Worm (Caenorhabditis elegans) whole organism, L4 larva: ENCODE measurements around the gene ZK1307.4.

ENCODE experiments used
- F10B5.3 ChIP-seq: sonication (generic microtip); optimal IDR thresholded peaks from 2 replicates; lab custom pipeline; 2016; ENCODE audit warnings: mild to moderate bottlenecking, missing genetic modification characterization, missing compliant biosample characterization
- F44E2.7 ChIP-seq: fragments of 200-800 bp; sonication (Bioruptor generic); IDR thresholded peaks from 2 replicates; pipeline ENCODE4 v2.1.2; 2022; ENCODE audit warnings: missing genetic modification characterization, missing compliant biosample characterization
- F49E8.2 ChIP-seq: sonication (generic microtip); optimal IDR thresholded peaks from 2 replicates; lab custom pipeline; 2016; ENCODE audit warnings: missing compliant biosample characterization, mild to moderate bottlenecking, missing genetic modification characterization, borderline replicate concordance
- T26A8.4 ChIP-seq: fragments of 200-800 bp; sonication (Bioruptor generic); IDR thresholded peaks from 2 replicates; pipeline ENCODE4 v1.3.6; 2022; ENCODE audit warnings: missing genetic modification characterization, missing compliant biosample characterization
- Y48G9A.11 ChIP-seq: fragments of 200-800 bp; sonication (Bioruptor generic); IDR thresholded peaks from 2 replicates; pipeline ENCODE4 v1.3.6; 2022; ENCODE audit warnings: missing genetic modification reagents, missing genetic modification characterization, missing compliant biosample characterization
- Y5F2A.4 ChIP-seq: fragments of 200-800 bp; sonication (Bioruptor generic); optimal IDR thresholded peaks from 2 replicates; lab custom pipeline; 2018; ENCODE audit warnings: mild to moderate bottlenecking, missing genetic modification characterization, missing compliant biosample characterization
- Y75B8A.6 ChIP-seq: fragments of 200-800 bp; sonication (Bioruptor generic); IDR thresholded peaks from 2 replicates; pipeline ENCODE4 v1.3.6; 2022; ENCODE audit warnings: missing genetic modification reagents, missing genetic modification characterization, missing compliant biosample characterization
- aha-1 ChIP-seq: fragments of 150-350 bp; peaks from one replicate; lab custom pipeline; 2014; ENCODE audit warnings: missing biosample characterization, missing genetic modification characterization
- ceh-32 ChIP-seq: sonication (generic microtip); optimal IDR thresholded peaks from 2 replicates; lab custom pipeline; 2016; ENCODE audit warnings: mild to moderate bottlenecking, missing genetic modification characterization, missing compliant biosample characterization; ENCODE audit not compliant: poor library complexity
- ceh-44 ChIP-seq: fragments of 200-800 bp; sonication (Bioruptor generic); IDR thresholded peaks from 2 replicates; pipeline ENCODE4 v1.3.6; 2022; ENCODE audit warnings: missing genetic modification reagents, missing genetic modification characterization, missing compliant biosample characterization
- ceh-62 ChIP-seq: sonication (generic microtip); optimal IDR thresholded peaks from 2 replicates; lab custom pipeline; 2017; ENCODE audit warnings: missing biosample characterization, missing genetic modification characterization
- ces-1 ChIP-seq: fragments of 150-350 bp; sonication (generic microtip); optimal IDR thresholded peaks from 4 replicates; lab custom pipeline; 2014; ENCODE audit warnings: missing biosample characterization, missing genetic modification reagents, missing genetic modification characterization
- daf-16 ChIP-seq, 3 experiments: sonication (generic microtip); optimal IDR thresholded peaks; 2 replicates each; lab custom pipeline; 2016 to 2017; ENCODE audit warnings: missing genetic modification characterization in 3 of 3, missing genetic modification reagents in 3 of 3, mild to moderate bottlenecking in 2 of 3, missing compliant biosample characterization in 2 of 3, missing biosample characterization in 1 of 3, moderate library complexity in 1 of 3
- daf-8 ChIP-seq: fragments of 200-800 bp; sonication (Bioruptor generic); IDR thresholded peaks from 2 replicates; pipeline ENCODE4 v1.3.6; 2022; ENCODE audit warnings: missing genetic modification characterization, missing compliant biosample characterization
- dmd-6 ChIP-seq: fragments of 200-800 bp; sonication (Bioruptor generic); IDR thresholded peaks from 2 replicates; pipeline ENCODE4 v1.3.6; 2022; ENCODE audit warnings: missing genetic modification reagents, missing genetic modification characterization, missing compliant biosample characterization
- dmd-8 ChIP-seq: fragments of 200-800 bp; sonication (Bioruptor generic); IDR thresholded peaks from 2 replicates; pipeline ENCODE4 v1.3.6; 2022; ENCODE audit warnings: missing genetic modification characterization, missing compliant biosample characterization
- dmd-9 ChIP-seq: fragments of 200-800 bp; sonication (Bioruptor generic); IDR thresholded peaks from 2 replicates; pipeline ENCODE4 v1.3.6; 2022; ENCODE audit warnings: missing genetic modification reagents, missing genetic modification characterization, missing compliant biosample characterization
- dve-1 ChIP-seq: sonication (generic microtip); optimal IDR thresholded peaks from 2 replicates; lab custom pipeline; 2017; ENCODE audit warnings: antibody characterized with exemption, mild to moderate bottlenecking, missing genetic modification characterization, missing compliant biosample characterization; ENCODE audit not compliant: insufficient read depth
- egl-27 ChIP-seq: sonication (generic microtip); optimal IDR thresholded peaks from 3 replicates; lab custom pipeline; 2017; ENCODE audit warnings: missing biosample characterization, missing genetic modification reagents, missing genetic modification characterization
- fos-1 ChIP-seq: fragments of 150-350 bp; optimal IDR thresholded peaks from 2 replicates; lab custom pipeline; 2014; ENCODE audit warnings: missing biosample characterization, missing genetic modification characterization
- hlh-11 ChIP-seq: fragments of 200-800 bp; sonication (Bioruptor generic); optimal IDR thresholded peaks from 2 replicates; lab custom pipeline; 2018; ENCODE audit warnings: mild to moderate bottlenecking, missing genetic modification characterization, missing compliant biosample characterization
- jun-1 ChIP-seq: fragments of 150-350 bp; optimal IDR thresholded peaks from 2 replicates; lab custom pipeline; 2014; ENCODE audit warnings: missing biosample characterization, missing genetic modification reagents, missing genetic modification characterization
- lim-7 ChIP-seq: fragments of 200-800 bp; sonication (Bioruptor generic); IDR thresholded peaks from 2 replicates; pipeline ENCODE4 v1.3.6; 2022; ENCODE audit warnings: missing genetic modification characterization, missing compliant biosample characterization
- lin-15B ChIP-seq: fragments of 150-350 bp; sonication (generic microtip); optimal IDR thresholded peaks from 3 replicates; lab custom pipeline; 2014; ENCODE audit warnings: missing biosample characterization, missing genetic modification characterization
- lin-39 ChIP-seq: fragments of 150-350 bp; optimal IDR thresholded peaks from 2 replicates; lab custom pipeline; 2014; ENCODE audit warnings: missing biosample characterization, missing genetic modification reagents, missing genetic modification characterization
- madf-9 ChIP-seq: fragments of 200-800 bp; sonication (Bioruptor generic); conservative IDR thresholded peaks from 2 replicates; pipeline ENCODE4 v1.3.6; 2022; ENCODE audit warnings: missing genetic modification reagents, missing genetic modification characterization, missing compliant biosample characterization
- mdl-1 ChIP-seq, 2 experiments: fragments of 150-350 bp in 1 of 2; sonication (generic microtip) in 1 of 2; optimal IDR thresholded peaks; 2 replicates each; lab custom pipeline; 2014 to 2017; ENCODE audit warnings: missing biosample characterization in 2 of 2, missing genetic modification characterization in 2 of 2
- mxl-3 ChIP-seq: fragments of 200-800 bp; sonication (Bioruptor generic); optimal IDR thresholded peaks from 2 replicates; lab custom pipeline; 2018; ENCODE audit warnings: mild to moderate bottlenecking, missing genetic modification characterization, missing compliant biosample characterization
- nhr-102 ChIP-seq: sonication (generic microtip); optimal IDR thresholded peaks from 2 replicates; lab custom pipeline; 2016; ENCODE audit warnings: mild to moderate bottlenecking, missing genetic modification characterization, moderate library complexity, missing compliant biosample characterization
- nhr-237 ChIP-seq: sonication (generic microtip); optimal IDR thresholded peaks from 2 replicates; lab custom pipeline; 2017; ENCODE audit warnings: missing biosample characterization, missing genetic modification characterization
- nhr-28 ChIP-seq: fragments of 150-350 bp; optimal IDR thresholded peaks from 2 replicates; lab custom pipeline; 2014; ENCODE audit warnings: missing biosample characterization, missing genetic modification characterization
- nhr-41 ChIP-seq: fragments of 200-800 bp; sonication (Bioruptor generic); IDR thresholded peaks from 2 replicates; pipeline ENCODE4 v1.3.6; 2022; ENCODE audit warnings: missing genetic modification reagents, missing genetic modification characterization, missing compliant biosample characterization
- nhr-48 ChIP-seq: sonication (generic microtip); optimal IDR thresholded peaks from 2 replicates; lab custom pipeline; 2016; ENCODE audit warnings: mild to moderate bottlenecking, missing genetic modification characterization, missing compliant biosample characterization
- pqm-1 ChIP-seq: sonication (generic microtip); optimal IDR thresholded peaks from 2 replicates; lab custom pipeline; 2017; ENCODE audit warnings: missing biosample characterization, missing genetic modification characterization
- snpc-1.2 ChIP-seq: fragments of 200-800 bp; sonication (Bioruptor generic); IDR thresholded peaks from 2 replicates; pipeline ENCODE4 v1.3.6; 2022; ENCODE audit warnings: missing genetic modification reagents, missing genetic modification characterization, missing compliant biosample characterization
- snpc-4 ChIP-seq: fragments of 150-350 bp; optimal IDR thresholded peaks from 2 replicates; lab custom pipeline; 2014; ENCODE audit warnings: missing biosample characterization, missing genetic modification characterization
- spr-3 ChIP-seq: fragments of 200-800 bp; sonication (Bioruptor generic); optimal IDR thresholded peaks from 2 replicates; lab custom pipeline; 2018; ENCODE audit warnings: mild to moderate bottlenecking, missing genetic modification characterization, missing compliant biosample characterization
- unc-62 ChIP-seq, 3 experiments: fragments of 150-350 bp in 1 of 3; sonication (generic microtip); optimal IDR thresholded peaks in 2 of 3; peaks in 1 of 3; 1 replicate in 1 of 3; 2 replicates in 2 of 3; lab custom pipeline; 2014 to 2017; ENCODE audit warnings: missing biosample characterization in 3 of 3, missing genetic modification characterization in 3 of 3, missing genetic modification reagents in 3 of 3, missing genotype in 1 of 3
- vab-7 ChIP-seq: fragments of 200-800 bp; sonication (Bioruptor generic); IDR thresholded peaks from 2 replicates; pipeline ENCODE4 v1.3.6; 2022; ENCODE audit warnings: missing genetic modification reagents, missing genetic modification characterization, missing compliant biosample characterization
- zip-11 ChIP-seq: fragments of 200-800 bp; sonication (Bioruptor generic); IDR thresholded peaks from 2 replicates; pipeline ENCODE4 v1.3.6; 2022; ENCODE audit warnings: missing genetic modification characterization, missing compliant biosample characterization

The ZK1307.4 gene

ce11 chrII:9646122-9646555 is 5.5 kb downstream of the ZK1307.4 start (continued):
- TF ChIP-seq Y5F2A.4 (GFP tag; lab: Kevin White, UChicago) (no peak), snpc-4 (tag; lab: Kevin White, UChicago) (no peak), vab-7 (GFP tag; lab: Robert Waterston, UW) (no peak), F49E8.2 (no peak), nhr-48 (tag; lab: Kevin White, UChicago) (peak; percentile 36), dmd-9 (no peak), fos-1 (tag; lab: Kevin White, UChicago) (no peak), daf-8 (GFP tag; lab: Robert Waterston, UW) (no peak), Y48G9A.11 (no peak), mdl-1 (tag; optimal IDR thresholded peaks at IDR 0.05; lab: Kevin White, UChicago) (peak in 1 of 2 experiments; percentile 74)

DNA sequence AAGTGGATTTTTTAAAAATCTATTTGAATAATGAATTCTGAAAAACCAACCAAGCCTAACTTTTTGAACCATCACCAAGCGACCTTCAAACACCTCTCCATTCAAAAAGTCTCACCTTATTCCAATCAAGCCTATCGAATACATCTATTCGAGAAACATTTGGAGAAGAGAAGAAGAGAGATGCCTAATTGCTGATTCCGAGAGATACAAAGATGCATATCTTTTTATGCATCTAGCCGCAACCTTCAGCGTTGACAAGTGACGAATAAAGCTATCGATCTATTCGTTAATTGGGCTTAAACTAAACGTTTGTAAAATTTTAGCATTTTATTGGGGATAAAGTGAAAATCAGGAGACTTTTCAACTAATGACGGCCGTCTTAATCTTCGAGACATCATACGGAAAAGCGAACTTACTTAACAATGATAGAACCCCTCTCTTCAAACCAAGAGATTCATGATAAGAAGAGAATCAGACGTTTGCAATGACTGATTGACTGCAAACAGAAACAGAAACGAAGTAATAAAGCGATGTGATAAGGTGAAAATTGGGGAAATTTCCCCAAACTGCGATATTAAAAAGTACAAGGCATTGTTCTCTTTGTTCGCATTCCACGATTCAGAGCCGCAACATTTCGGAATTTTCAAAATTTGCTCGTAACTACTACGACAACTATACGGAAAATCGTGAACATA is 6.5 kb downstream of the ZK1307.4 start:
- no peak for TF ChIP-seq lim-7 (GFP tag; lab: Robert Waterston, UW)
- no peak for TF ChIP-seq daf-16 (GFP tag; optimal IDR thresholded peaks at IDR 0.05; lab: Kevin White, UChicago)
- peak; percentile 8 for TF ChIP-seq daf-16 (tag; optimal IDR thresholded peaks at IDR 0.05; lab: Kevin White, UChicago)
- no peak for TF ChIP-seq spr-3 (GFP tag; lab: Kevin White, UChicago)
- TF ChIP-seq dmd-8 (GFP tag; lab: Robert Waterston, UW), result no peak
- peak in 1 of 2 experiments; percentile 70 for TF ChIP-seq unc-62 (GFP tag; optimal IDR thresholded peaks at IDR 0.05 in 1 of 2; lab: Kevin White, UChicago)
- no peak for TF ChIP-seq unc-62 (tag; optimal IDR thresholded peaks at IDR 0.05; lab: Kevin White, UChicago)
- peak; percentile 50 for TF ChIP-seq aha-1
- TF ChIP-seq lin-15B (tag; lab: Kevin White, UChicago), result no peak
- TF ChIP-seq ces-1 (GFP tag; lab: Kevin White, UChicago), result no peak
- no peak for TF ChIP-seq nhr-41 (GFP tag; lab: Robert Waterston, UW)
- peak; percentile 52 for TF ChIP-seq dmd-6 (GFP tag; lab: Robert Waterston, UW)
- peak; percentile 51 for TF ChIP-seq dve-1 (tag; lab: Kevin White, UChicago)
- peak; percentile 85 for TF ChIP-seq pqm-1
- TF ChIP-seq nhr-28 (tag; lab: Kevin White, UChicago), result peak; percentile 77
- TF ChIP-seq snpc-1.2, result no peak
- TF ChIP-seq ceh-62 (tag; lab: Kevin White, UChicago), result no peak
- no peak for TF ChIP-seq F10B5.3 (tag; lab: Kevin White, UChicago)
- TF ChIP-seq egl-27 (tag; lab: Kevin White, UChicago), result no peak
- TF ChIP-seq ceh-32 (tag; lab: Kevin White, UChicago), result no peak
- TF ChIP-seq hlh-11, result peak; percentile 32
- TF ChIP-seq zip-11 (GFP tag; lab: Robert Waterston, UW), result no peak
- no peak for TF ChIP-seq nhr-48 (tag; lab: Kevin White, UChicago)
- TF ChIP-seq mxl-3, result peak; percentile 6
- no peak for TF ChIP-seq ceh-44 (GFP tag; lab: Robert Waterston, UW)
- TF ChIP-seq lin-39 (tag; lab: Kevin White, UChicago), result no peak

DNA sequence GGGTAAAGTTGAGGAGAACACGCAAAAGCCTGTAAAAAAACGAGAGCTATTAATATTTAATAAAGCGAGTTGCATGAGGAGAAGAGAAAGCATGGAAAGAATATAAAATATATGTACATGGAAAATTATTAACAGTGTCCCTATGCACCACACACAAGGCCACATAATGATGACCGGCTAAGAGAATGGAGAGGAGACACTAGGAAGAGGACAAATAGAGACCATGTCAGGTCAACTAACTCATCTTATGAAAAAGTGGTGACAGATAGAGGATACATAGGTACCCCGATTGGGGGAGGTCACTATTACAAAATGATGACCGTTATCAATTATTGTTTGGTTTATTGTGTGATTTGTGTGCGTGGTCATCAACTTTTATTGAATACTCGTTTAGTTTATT is 7.2 kb downstream of the ZK1307.4 start, which contains the start of gene fzr-1:
fzr-1 (minus strand) TSS at position 29 of the 400 bp plus-strand sequence.
- no peak for TF ChIP-seq daf-16 (GFP tag; optimal IDR thresholded peaks at IDR 0.05; lab: Kevin White, UChicago)
- peak; percentile 16 for TF ChIP-seq daf-16 (tag; optimal IDR thresholded peaks at IDR 0.05; lab: Kevin White, UChicago)
- TF ChIP-seq nhr-102 (tag; lab: Kevin White, UChicago), result no peak
- no peak for TF ChIP-seq vab-7 (GFP tag; lab: Robert Waterston, UW)
- no peak for TF ChIP-seq aha-1
- TF ChIP-seq T26A8.4, result no peak
- TF ChIP-seq mdl-1 (tag; optimal IDR thresholded peaks at IDR 0.05; lab: Kevin White, UChicago), result no peak
- TF ChIP-seq Y75B8A.6 (GFP tag; lab: Robert Waterston, UW), result no peak
- no peak for TF ChIP-seq F44E2.7 (GFP tag; lab: Robert Waterston, UW)
- peak; percentile 50 for TF ChIP-seq nhr-28 (tag; lab: Kevin White, UChicago)
- no peak for TF ChIP-seq lim-7 (GFP tag; lab: Robert Waterston, UW)
- TF ChIP-seq snpc-4 (tag; lab: Kevin White, UChicago), result no peak
- TF ChIP-seq madf-9 (GFP tag; lab: Robert Waterston, UW), result no peak
- TF ChIP-seq nhr-237, result no peak
- no peak for TF ChIP-seq jun-1
- no peak for TF ChIP-seq pqm-1
- TF ChIP-seq ceh-62 (tag; lab: Kevin White, UChicago), result no peak
